Worm (Caenorhabditis elegans): ENCODE results near the gene C30B5.17.
A peak's percentile ranks its signal among the peaks of the same experiment; 100 is the strongest.

The C30B5.17 gene

DNA sequence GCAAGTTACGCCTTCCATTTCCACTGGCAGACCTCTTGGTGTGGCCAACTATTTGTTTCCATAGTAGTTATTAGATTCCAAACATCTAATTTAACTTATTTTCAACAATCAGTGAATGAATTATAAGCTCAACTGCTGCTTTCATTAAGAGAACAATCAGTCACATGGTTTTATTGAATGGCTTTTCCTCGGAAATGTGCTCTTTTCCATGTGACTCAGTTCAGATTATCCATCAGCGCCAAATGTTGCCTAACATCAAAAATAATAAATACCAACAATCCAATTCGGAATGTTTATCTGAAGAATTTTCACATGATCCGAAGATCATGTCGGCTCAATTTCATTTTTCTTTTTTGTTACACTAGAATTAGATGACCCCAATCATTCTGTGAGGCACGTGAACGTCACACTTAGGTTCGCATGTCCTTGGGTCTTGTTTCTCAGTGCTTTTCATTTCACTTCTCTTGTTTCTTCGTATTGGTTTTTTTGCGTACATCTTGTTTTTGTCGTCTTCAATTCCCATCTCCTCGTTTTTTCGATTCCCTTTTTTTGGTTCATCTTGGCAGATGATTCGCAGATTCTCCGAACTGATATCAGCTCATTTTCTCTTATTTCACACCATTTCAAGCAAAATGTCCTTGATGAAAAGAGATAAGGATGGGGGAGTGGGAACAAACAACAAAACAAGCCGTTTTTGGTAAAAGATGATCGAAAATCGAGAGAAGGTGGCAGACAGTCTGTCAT is 26.5 kb downstream of the C30B5.17 start (continued):
- TF ChIP-seq arid-1 (GFP tag; conservative IDR thresholded peaks at IDR 0.05): no peak
- TF ChIP-seq sdz-12 (GFP tag; optimal IDR thresholded peaks at IDR 0.05): no peak
- TF ChIP-seq dve-1 (tag; optimal IDR thresholded peaks at IDR 0.05; ENCODE audit: insufficient read depth): no peak
- TF ChIP-seq nhr-28 (tag; optimal IDR thresholded peaks at IDR 0.05): peak; percentile 29
- 0 out of 2 replicates have a peak, but pooled peaks have one; percentile 45 for TF ChIP-seq mxl-2 (GFP tag; conservative IDR thresholded peaks at IDR 0.05)
- no peak for TF ChIP-seq egl-43 (GFP tag; IDR thresholded peaks at IDR 0.05)
- TF ChIP-seq dmd-9 (GFP tag; IDR thresholded peaks at IDR 0.05): no peak
- no peak for TF ChIP-seq dmd-8 (GFP tag; IDR thresholded peaks at IDR 0.05)
- no peak for TF ChIP-seq nhr-77 (tag; optimal IDR thresholded peaks at IDR 0.05)
- no peak for TF ChIP-seq daf-8 (GFP tag; IDR thresholded peaks at IDR 0.05)
- TF ChIP-seq hlh-30 (tag; optimal IDR thresholded peaks at IDR 0.05; ENCODE audit: insufficient read depth): peak; percentile 74
- TF ChIP-seq egl-27 (tag; optimal IDR thresholded peaks at IDR 0.05): no peak
- TF ChIP-seq mes-2 (tag; optimal IDR thresholded peaks at IDR 0.05; ENCODE audit: poor library complexity, severe bottlenecking): no peak
- no peak for TF ChIP-seq madf-5 (GFP tag; IDR thresholded peaks at IDR 0.05)
- TF ChIP-seq lin-29 (GFP tag; IDR thresholded peaks at IDR 0.05): no peak
- no peak for TF ChIP-seq ztf-11 (tag; optimal IDR thresholded peaks at IDR 0.05)
- no peak for TF ChIP-seq F10B5.3 (tag; optimal IDR thresholded peaks at IDR 0.05)
- TF ChIP-seq aha-1 (tag): peak; percentile 23
- no peak for TF ChIP-seq R02D3.7 (tag; optimal IDR thresholded peaks at IDR 0.05)
- no peak for TF ChIP-seq mdt-29 (GFP tag; IDR thresholded peaks at IDR 0.05)
- peak; percentile 86 for TF ChIP-seq nhr-48 (tag; optimal IDR thresholded peaks at IDR 0.05)
- peak; percentile 25 for TF ChIP-seq nhr-25 (tag; optimal IDR thresholded peaks at IDR 0.05; ENCODE audit: borderline replicate concordance, insufficient read depth)
- no peak for TF ChIP-seq lin-13 (GFP tag; optimal IDR thresholded peaks at IDR 0.05)
- no peak for TF ChIP-seq lin-15B (tag; optimal IDR thresholded peaks at IDR 0.05)
- TF ChIP-seq zfp-2 (tag; optimal IDR thresholded peaks at IDR 0.05): no peak
- TF ChIP-seq Y5F2A.4 (GFP tag; optimal IDR thresholded peaks at IDR 0.05): no peak
- TF ChIP-seq nhr-41 (GFP tag; IDR thresholded peaks at IDR 0.05): no peak
- no peak for TF ChIP-seq D1046.2 (GFP tag; IDR thresholded peaks at IDR 0.05)
- TF ChIP-seq pha-4 (GFP tag; IDR thresholded peaks at IDR 0.05): no peak
- TF ChIP-seq pha-4 (tag; optimal IDR thresholded peaks at IDR 0.05): no peak
- no peak for TF ChIP-seq lin-39 (tag; optimal IDR thresholded peaks at IDR 0.05)
- no peak for TF ChIP-seq ceh-82 (tag; optimal IDR thresholded peaks at IDR 0.05)
- TF ChIP-seq zip-11 (GFP tag; IDR thresholded peaks at IDR 0.05): no peak
- 0 out of 2 replicates have a peak, but pooled peaks have one; percentile 52 for TF ChIP-seq tra-1 (GFP tag; IDR thresholded peaks at IDR 0.05)
- no peak for TF ChIP-seq ctbp-1 (GFP tag; IDR thresholded peaks at IDR 0.05)
- TF ChIP-seq nhr-10 (tag; optimal IDR thresholded peaks at IDR 0.05): no peak
- peak; percentile 26 for TF ChIP-seq mxl-3 (GFP tag; optimal IDR thresholded peaks at IDR 0.05)
- TF ChIP-seq zip-2 (tag; optimal IDR thresholded peaks at IDR 0.05): no peak
- TF ChIP-seq hlh-11 (tag; optimal IDR thresholded peaks at IDR 0.05): peak; percentile 34
- TF ChIP-seq T20F7.1 (GFP tag; optimal IDR thresholded peaks at IDR 0.05): no peak
- TF ChIP-seq nhr-11 (tag; optimal IDR thresholded peaks at IDR 0.05): peak; percentile 27
- no peak for TF ChIP-seq F44E2.7 (GFP tag; IDR thresholded peaks at IDR 0.05)
- no peak for TF ChIP-seq fos-1 (tag; optimal IDR thresholded peaks at IDR 0.05)
- TF ChIP-seq pqm-1 (tag; optimal IDR thresholded peaks at IDR 0.05): no peak
- TF ChIP-seq snpc-1.2 (GFP tag; IDR thresholded peaks at IDR 0.05): no peak
- 0 out of 2 replicates have a peak, but pooled peaks have one; percentile 47 for TF ChIP-seq dmd-6 (GFP tag; IDR thresholded peaks at IDR 0.05)
- no peak for TF ChIP-seq mdl-1 (tag; optimal IDR thresholded peaks at IDR 0.05)
- TF ChIP-seq unc-39 (tag; optimal IDR thresholded peaks at IDR 0.05): no peak
- TF ChIP-seq attf-4 (tag; optimal IDR thresholded peaks at IDR 0.05): no peak
- no peak for TF ChIP-seq nhr-42 (GFP tag; IDR thresholded peaks at IDR 0.05)
- no peak for TF ChIP-seq ZK337.2 (GFP tag; IDR thresholded peaks at IDR 0.05)
